Worm (Caenorhabditis elegans) whole organism, young adult: ENCODE measurements around the gene coq-5.

Experiments
- B0019.2 ChIP-seq: fragments of 200-800 bp; sonication (Bioruptor generic); conservative IDR thresholded peaks from 2 replicates; pipeline ENCODE4 v1.3.6; 2022; ENCODE audit warnings: missing genetic modification reagents, missing genetic modification characterization, missing compliant biosample characterization
- B0035.1 ChIP-seq: sonication (generic microtip); optimal IDR thresholded peaks from 2 replicates; lab custom pipeline; 2016; ENCODE audit warnings: missing genetic modification characterization, mild to moderate bottlenecking, missing compliant biosample characterization, missing genotype, missing genetic modification reagents
- B0336.3 ChIP-seq: fragments of 200-800 bp; sonication (Bioruptor generic); IDR thresholded peaks from 2 replicates; pipeline ENCODE4 v1.3.6; 2022; ENCODE audit warnings: missing genetic modification characterization, missing compliant biosample characterization
- F10E7.11 ChIP-seq: sonication (generic microtip); optimal IDR thresholded peaks from 2 replicates; lab custom pipeline; 2017; ENCODE audit warnings: mild to moderate bottlenecking, missing genetic modification characterization, moderate library complexity, missing compliant biosample characterization
- F57A8.1 ChIP-seq: fragments of 200-800 bp; sonication (Bioruptor generic); optimal IDR thresholded peaks from 2 replicates; lab custom pipeline; 2018; ENCODE audit warnings: mild to moderate bottlenecking, missing genetic modification characterization, moderate library complexity, missing compliant biosample characterization
- K11D2.4 ChIP-seq: fragments of 200-800 bp; sonication (Bioruptor generic); IDR thresholded peaks from 2 replicates; pipeline ENCODE4 v1.3.6; 2022; ENCODE audit warnings: missing genetic modification reagents, missing genetic modification characterization, missing compliant biosample characterization
- Y53G8AR.9 ChIP-seq: fragments of 200-800 bp; sonication (Bioruptor generic); conservative IDR thresholded peaks from 2 replicates; pipeline ENCODE4 v1.3.6; 2022; ENCODE audit warnings: missing genetic modification reagents, missing genetic modification characterization, missing compliant biosample characterization
- Y79H2A.3 ChIP-seq: fragments of 200-800 bp; sonication (Bioruptor generic); conservative IDR thresholded peaks from 2 replicates; pipeline ENCODE4 v1.3.6; 2022; ENCODE audit warnings: missing genetic modification reagents, missing genetic modification characterization, missing compliant biosample characterization
- aptf-3 ChIP-seq: fragments of 200-800 bp; sonication (Bioruptor generic); IDR thresholded peaks from 2 replicates; pipeline ENCODE4 v1.3.6; 2022; ENCODE audit warnings: missing genetic modification characterization, missing compliant biosample characterization
- athp-1 ChIP-seq: sonication (generic microtip); optimal IDR thresholded peaks from 2 replicates; lab custom pipeline; 2017; ENCODE audit warnings: mild to moderate bottlenecking, missing genetic modification characterization, missing compliant biosample characterization
- attf-6 ChIP-seq: fragments of 200-800 bp; sonication (Bioruptor generic); IDR thresholded peaks from 2 replicates; pipeline ENCODE4 v1.3.6; 2022; ENCODE audit warnings: missing genetic modification reagents, missing genetic modification characterization, missing compliant biosample characterization
- bed-2 ChIP-seq: fragments of 200-800 bp; sonication (Bioruptor generic); IDR thresholded peaks from 2 replicates; pipeline ENCODE4 v1.3.6; 2022; ENCODE audit warnings: missing genetic modification reagents, missing genetic modification characterization, missing compliant biosample characterization
- ccch-3 ChIP-seq: fragments of 200-800 bp; sonication (Bioruptor generic); optimal IDR thresholded peaks from 2 replicates; lab custom pipeline; 2018; ENCODE audit warnings: mild to moderate bottlenecking, missing genetic modification characterization, missing compliant biosample characterization
- ceh-100 ChIP-seq: fragments of 200-800 bp; sonication (Bioruptor generic); IDR thresholded peaks from 2 replicates; pipeline ENCODE4 v1.3.6; 2022; ENCODE audit warnings: missing genetic modification reagents, missing genetic modification characterization, missing compliant biosample characterization
- ceh-40 ChIP-seq: fragments of 200-800 bp; sonication (Bioruptor generic); IDR thresholded peaks from 2 replicates; pipeline ENCODE4 v1.3.6; 2022; ENCODE audit warnings: missing genetic modification characterization, missing compliant biosample characterization
- ceh-91 ChIP-seq: fragments of 200-800 bp; sonication (Bioruptor generic); IDR thresholded peaks from 2 replicates; pipeline ENCODE4 v1.3.6; 2022; ENCODE audit warnings: missing genetic modification reagents, missing genetic modification characterization, missing compliant biosample characterization
- efl-1 ChIP-seq: fragments of 150-350 bp; optimal IDR thresholded peaks from 2 replicates; lab custom pipeline; 2014; ENCODE audit warnings: missing biosample characterization, missing genetic modification reagents, missing genetic modification characterization
- egl-18 ChIP-seq: fragments of 200-800 bp; sonication (Bioruptor generic); IDR thresholded peaks from 2 replicates; pipeline ENCODE4 v1.3.6; 2022; ENCODE audit warnings: missing genetic modification reagents, missing genetic modification characterization, missing compliant biosample characterization
- egl-44 ChIP-seq: fragments of 200-800 bp; sonication (Bioruptor generic); IDR thresholded peaks from 2 replicates; pipeline ENCODE4 v1.3.6; 2022; ENCODE audit warnings: missing genetic modification reagents, missing genetic modification characterization, missing compliant biosample characterization
- ekl-4 ChIP-seq: fragments of 200-800 bp; sonication (Bioruptor generic); IDR thresholded peaks from 2 replicates; pipeline ENCODE4 v1.3.6; 2022; ENCODE audit warnings: missing genetic modification reagents, missing genetic modification characterization, missing compliant biosample characterization
- fkh-3 ChIP-seq: sonication (generic microtip); optimal IDR thresholded peaks from 2 replicates; lab custom pipeline; 2016; ENCODE audit warnings: mild to moderate bottlenecking, missing genetic modification characterization, missing compliant biosample characterization
- hrde-1 ChIP-seq: sonication (generic microtip); optimal IDR thresholded peaks from 2 replicates; lab custom pipeline; 2016; ENCODE audit warnings: missing genetic modification characterization, mild to moderate bottlenecking, missing compliant biosample characterization, moderate library complexity, missing genotype, missing genetic modification reagents, borderline replicate concordance
- lag-1 ChIP-seq: fragments of 200-800 bp; sonication (Bioruptor generic); IDR thresholded peaks from 2 replicates; pipeline ENCODE4 v1.3.6; 2022; ENCODE audit warnings: missing genetic modification reagents, missing genetic modification characterization, missing compliant biosample characterization
- let-607 ChIP-seq, 2 experiments: fragments of 200-800 bp in 1 of 2; sonication (Bioruptor generic) in 1 of 2; sonication (generic microtip) in 1 of 2; optimal IDR thresholded peaks; 2 replicates each; lab custom pipeline; 2016 to 2018; ENCODE audit warnings: mild to moderate bottlenecking in 2 of 2, missing compliant biosample characterization in 2 of 2, missing genetic modification characterization in 2 of 2, moderate library complexity in 2 of 2, missing genotype in 1 of 2
- lin-40 ChIP-seq: sonication (generic microtip); optimal IDR thresholded peaks from 2 replicates; lab custom pipeline; 2016; ENCODE audit warnings: missing genetic modification characterization, mild to moderate bottlenecking, missing compliant biosample characterization, missing genotype, missing genetic modification reagents
- lin-54 ChIP-seq: fragments of 200-800 bp; sonication (Bioruptor generic); optimal IDR thresholded peaks from 2 replicates; lab custom pipeline; 2018; ENCODE audit warnings: mild to moderate bottlenecking, missing genetic modification characterization, missing compliant biosample characterization
- lsl-1 ChIP-seq: fragments of 200-800 bp; sonication (Bioruptor generic); optimal IDR thresholded peaks from 2 replicates; lab custom pipeline; 2018; ENCODE audit warnings: mild to moderate bottlenecking, missing genetic modification characterization, moderate library complexity, missing compliant biosample characterization
- lsy-27 ChIP-seq: sonication (generic microtip); optimal IDR thresholded peaks from 2 replicates; lab custom pipeline; 2017; ENCODE audit warnings: missing genetic modification characterization, mild to moderate bottlenecking, missing compliant biosample characterization, antibody characterized with exemption, missing genotype, borderline replicate concordance; ENCODE audit not compliant: insufficient read depth
- mel-28 ChIP-seq: sonication (generic microtip); optimal IDR thresholded peaks from 2 replicates; lab custom pipeline; 2016; ENCODE audit warnings: borderline replicate concordance, mild to moderate bottlenecking, missing genetic modification characterization, missing compliant biosample characterization
- mes-4 ChIP-seq: sonication (generic microtip); optimal IDR thresholded peaks from 2 replicates; lab custom pipeline; 2016; ENCODE audit warnings: missing genotype, missing genetic modification characterization, missing compliant biosample characterization
- nfya-1 ChIP-seq: sonication (generic microtip); optimal IDR thresholded peaks from 2 replicates; lab custom pipeline; 2017; ENCODE audit warnings: antibody characterized with exemption, missing compliant biosample characterization, missing genetic modification characterization, borderline replicate concordance; ENCODE audit not compliant: insufficient read depth
- nfya-2 ChIP-seq: fragments of 200-800 bp; sonication (Bioruptor generic); IDR thresholded peaks from 2 replicates; pipeline ENCODE4 v1.3.6; 2022; ENCODE audit warnings: missing genetic modification reagents, missing genetic modification characterization, missing compliant biosample characterization
- nhr-120 ChIP-seq: fragments of 200-800 bp; sonication (Bioruptor generic); IDR thresholded peaks from 2 replicates; pipeline ENCODE4 v1.3.6; 2022; ENCODE audit warnings: missing genetic modification characterization, missing compliant biosample characterization
- nhr-27 ChIP-seq: fragments of 200-800 bp; sonication (Bioruptor generic); optimal IDR thresholded peaks from 2 replicates; lab custom pipeline; 2018; ENCODE audit warnings: mild to moderate bottlenecking, missing genetic modification characterization, moderate library complexity, missing compliant biosample characterization
- pbrm-1 ChIP-seq: fragments of 200-800 bp; sonication (Bioruptor generic); IDR thresholded peaks from 2 replicates; pipeline ENCODE4 v1.3.6; 2022; ENCODE audit warnings: missing genetic modification reagents, missing genetic modification characterization, missing compliant biosample characterization
- pha-4 ChIP-seq: fragments of 150-350 bp; sonication (generic microtip); optimal IDR thresholded peaks from 2 replicates; lab custom pipeline; 2014; ENCODE audit warnings: missing biosample characterization, missing genetic modification reagents, missing genetic modification characterization
- rec-8 ChIP-seq, 2 experiments: sonication (generic microtip); optimal IDR thresholded peaks; 2 replicates each; lab custom pipeline; 2016; ENCODE audit warnings: mild to moderate bottlenecking in 2 of 2, missing genetic modification characterization in 2 of 2, missing genetic modification reagents in 2 of 2, missing genotype in 2 of 2, missing biosample characterization in 1 of 2, missing compliant biosample characterization in 1 of 2, moderate library complexity in 1 of 2
- rpc-1 ChIP-seq, 2 experiments: fragments of 150-350 bp in 1 of 2; sonication (generic microtip) in 1 of 2; optimal IDR thresholded peaks; 2 replicates each; lab custom pipeline; 2014 to 2018; ENCODE audit warnings: missing biosample characterization in 1 of 2, missing genetic modification characterization in 1 of 2, missing genetic modification reagents in 1 of 2, missing genotype in 1 of 2
- sdz-38 ChIP-seq: sonication (generic microtip); optimal IDR thresholded peaks from 2 replicates; lab custom pipeline; 2016; ENCODE audit warnings: missing genotype, missing genetic modification characterization, missing compliant biosample characterization
- snpc-1.1 ChIP-seq: sonication (generic microtip); optimal IDR thresholded peaks from 2 replicates; lab custom pipeline; 2017; ENCODE audit warnings: missing genetic modification characterization, mild to moderate bottlenecking, missing compliant biosample characterization, antibody characterized with exemption, moderate library complexity, missing genotype, missing genetic modification reagents; ENCODE audit not compliant: insufficient read depth
- snpc-4 ChIP-seq, 5 experiments: fragments of 150-350 bp in 1 of 5; sonication (generic microtip) in 4 of 5; optimal IDR thresholded peaks; 2 replicates each; lab custom pipeline; 2014 to 2018; ENCODE audit warnings: missing genetic modification characterization in 5 of 5, missing biosample characterization in 3 of 5, antibody characterized with exemption in 2 of 5, mild to moderate bottlenecking in 2 of 5, missing compliant biosample characterization in 2 of 5, missing genotype in 2 of 5, moderate library complexity in 2 of 5, missing genetic modification reagents in 1 of 5
- tbp1 ChIP-seq: fragments of 200-800 bp; sonication (Bioruptor generic); optimal IDR thresholded peaks from 2 replicates; lab custom pipeline; 2018; ENCODE audit warnings: mild to moderate bottlenecking, missing genetic modification characterization, missing compliant biosample characterization
- zim-3 ChIP-seq: sonication (generic microtip); optimal IDR thresholded peaks from 2 replicates; lab custom pipeline; 2017; ENCODE audit warnings: mild to moderate bottlenecking, missing genetic modification characterization, moderate library complexity, missing compliant biosample characterization
- ztf-25 ChIP-seq: fragments of 200-800 bp; sonication (Bioruptor generic); IDR thresholded peaks from 2 replicates; pipeline ENCODE4 v1.3.6; 2022; ENCODE audit warnings: missing genetic modification reagents, missing genetic modification characterization, missing compliant biosample characterization

The coq-5 gene

DNA sequence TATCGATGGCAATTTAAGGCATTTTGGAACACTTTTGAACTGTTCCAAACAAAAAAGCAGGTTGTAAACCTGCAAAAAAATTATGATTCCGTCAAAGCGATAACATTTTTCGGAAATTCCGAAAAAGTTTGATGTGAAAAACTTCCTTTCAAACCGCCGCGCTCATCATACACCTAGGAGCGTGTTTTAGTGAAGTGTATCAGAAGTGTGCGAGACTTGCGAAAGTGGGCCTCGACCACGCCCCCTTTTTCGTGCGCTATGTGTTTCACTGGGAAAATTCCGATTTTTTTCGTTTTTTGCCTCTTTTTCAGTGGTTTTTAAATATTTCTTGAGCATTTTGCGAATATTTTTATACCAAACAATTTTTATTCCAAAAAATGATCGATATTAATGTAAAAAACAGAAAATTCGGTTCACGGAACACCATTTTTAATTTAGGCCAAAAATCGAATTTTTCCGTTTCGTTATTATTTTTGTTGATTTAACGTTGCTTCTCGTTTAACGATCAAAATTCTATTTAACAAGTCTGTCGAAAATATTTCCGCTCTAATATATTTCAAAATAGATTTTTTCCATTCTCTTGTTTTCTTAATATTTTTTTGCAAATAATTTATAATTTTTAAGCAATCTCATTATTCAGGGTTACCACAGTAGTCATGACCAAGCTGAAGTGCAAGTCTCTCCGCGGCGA is 3.6 kb downstream of the coq-5 start, which contains the start of gene rpl-35 (continued):
- TF ChIP-seq lin-54 (GFP tag; lab: Kevin White, UChicago) (peak; percentile 100), ceh-100 (peak; percentile 96), zim-3 (tag; lab: Kevin White, UChicago) (peak; percentile 87), tbp1 (peak; percentile 83), nfya-2 (peak; percentile 96), F10E7.11 (tag; lab: Kevin White, UChicago) (peak; percentile 89), sdz-38 (tag; lab: Kevin White, UChicago) (no peak), egl-44 (GFP tag; lab: Robert Waterston, UW) (peak; percentile 99), Y79H2A.3 (GFP tag; lab: Robert Waterston, UW) (peak; percentile 97), lsy-27 (tag; lab: Kevin White, UChicago) (peak; percentile 86), egl-18 (GFP tag; lab: Robert Waterston, UW) (peak; percentile 99), bed-2 (GFP tag; lab: Robert Waterston, UW) (peak; percentile 97), aptf-3 (GFP tag; lab: Robert Waterston, UW) (peak; percentile 96; the same call in 1 of the 2 replicates), attf-6 (GFP tag; lab: Robert Waterston, UW) (peak; percentile 90), pbrm-1 (peak; percentile 100), nfya-1 (tag; lab: Kevin White, UChicago) (no peak), lin-40 (tag; lab: Kevin White, UChicago) (peak; percentile 99), pha-4 (tag; lab: Kevin White, UChicago) (peak; percentile 96), F57A8.1 (GFP tag; lab: Kevin White, UChicago) (peak; percentile 91), ceh-91 (GFP tag; lab: Robert Waterston, UW) (peak; percentile 99), nhr-27 (tag; lab: Kevin White, UChicago) (peak; percentile 77), B0336.3 (GFP tag; lab: Robert Waterston, UW) (peak; percentile 100), rec-8 (tag; optimal IDR thresholded peaks at IDR 0.05; lab: Kevin White, UChicago) (peak; percentile 90 to 98), ccch-3 (GFP tag; lab: Kevin White, UChicago) (peak; percentile 85), let-607 (tag; optimal IDR thresholded peaks at IDR 0.05; lab: Kevin White, UChicago) (peak; percentile 94 to 97), B0035.1 (tag; lab: Kevin White, UChicago) (peak; percentile 95), mel-28 (peak; percentile 86), ekl-4 (GFP tag; lab: Robert Waterston, UW) (peak; percentile 99), nhr-120 (GFP tag; lab: Robert Waterston, UW) (peak; percentile 97), ztf-25 (GFP tag; lab: Robert Waterston, UW) (peak; percentile 97), K11D2.4 (GFP tag; lab: Robert Waterston, UW) (peak; percentile 99), ceh-40 (GFP tag; lab: Robert Waterston, UW) (peak; percentile 93; the same call in 1 of the 2 replicates), hrde-1 (peak; percentile 95), lag-1 (0 out of 2 replicates have a peak, but pooled peaks have one; percentile 86), fkh-3 (peak; percentile 73), snpc-1.1 (tag; lab: Kevin White, UChicago) (peak; percentile 85), snpc-4 (GFP tag; optimal IDR thresholded peaks at IDR 0.05; lab: Kevin White, UChicago) (peak; percentile 93), snpc-4 (tag; optimal IDR thresholded peaks at IDR 0.05; lab: Kevin White, UChicago) (peak; percentile 90 to 95 (median 91)), mes-4 (peak; percentile 75), Y53G8AR.9 (peak; percentile 100), athp-1 (peak; percentile 100), B0019.2 (GFP tag; lab: Robert Waterston, UW) (peak; percentile 99), rpc-1 (optimal IDR thresholded peaks at IDR 0.05; lab: Kevin White, UChicago) (peak; percentile 45), rpc-1 (tag; optimal IDR thresholded peaks at IDR 0.05; lab: Kevin White, UChicago) (peak; percentile 21), lsl-1 (GFP tag; lab: Kevin White, UChicago) (peak; percentile 97), efl-1 (GFP tag; lab: Kevin White, UChicago) (peak; percentile 99)
